Worm (Caenorhabditis elegans) whole organism, L4/young adult: ENCODE measurements around the gene rnf-5.

Source experiments
- W03F9.2 ChIP-seq: fragments of 150-350 bp; optimal IDR thresholded peaks from 2 replicates; lab custom pipeline; 2014; ENCODE audit warnings: missing biosample characterization, missing genetic modification characterization
- him-1 ChIP-seq: sonication (generic microtip); optimal IDR thresholded peaks from 2 replicates; lab custom pipeline; 2016; ENCODE audit warnings: missing genotype, missing genetic modification reagents, missing genetic modification characterization, missing compliant biosample characterization

- TF ChIP-seq W03F9.2 (tag; lab: Kevin White, UChicago) (no peak), him-1 (tag; lab: Kevin White, UChicago) (no peak)
Measured at ce11 chrIII:4210661-4211060, 44.0 kb upstream of the rnf-5 start.
